Worm (Caenorhabditis elegans) whole organism, mixed stage, embryonic: ENCODE measurements around the gene F12D9.2.

ENCODE experiments used
- M03D4.4 ChIP-seq: sonication (generic microtip); optimal IDR thresholded peaks from 2 replicates; lab custom pipeline; 2017; ENCODE audit warnings: mild to moderate bottlenecking, missing genetic modification characterization, missing compliant biosample characterization
- bed-3 ChIP-seq: fragments of 200-800 bp; sonication (Bioruptor generic); optimal IDR thresholded peaks from 3 replicates; lab custom pipeline; 2018; ENCODE audit warnings: mild to moderate bottlenecking, missing genetic modification characterization, moderate library complexity, missing compliant biosample characterization
- blmp-1 ChIP-seq: fragments of 150-350 bp; optimal IDR thresholded peaks from 2 replicates; lab custom pipeline; 2014; ENCODE audit warnings: missing biosample characterization, missing genetic modification characterization
- ceh-39 ChIP-seq: fragments of 150-350 bp; optimal IDR thresholded peaks from 2 replicates; lab custom pipeline; 2014; ENCODE audit warnings: missing biosample characterization, missing genetic modification characterization
- ceh-43 ChIP-seq: fragments of 200-800 bp; sonication (Bioruptor generic); optimal IDR thresholded peaks from 2 replicates; lab custom pipeline; 2018; ENCODE audit warnings: mild to moderate bottlenecking, missing genetic modification characterization, moderate library complexity, missing compliant biosample characterization
- ceh-83 ChIP-seq: fragments of 200-800 bp; sonication (Bioruptor generic); optimal IDR thresholded peaks from 2 replicates; lab custom pipeline; 2018; ENCODE audit warnings: mild to moderate bottlenecking, missing genetic modification characterization, missing compliant biosample characterization
- ces-1 ChIP-seq: fragments of 150-350 bp; optimal IDR thresholded peaks from 2 replicates; lab custom pipeline; 2014; ENCODE audit warnings: missing biosample characterization, missing genetic modification reagents, missing genetic modification characterization
- cnd-1 ChIP-seq: fragments of 200-800 bp; sonication (Bioruptor generic); optimal IDR thresholded peaks from 2 replicates; lab custom pipeline; 2018; ENCODE audit warnings: mild to moderate bottlenecking, missing genetic modification characterization, missing compliant biosample characterization
- drap-1 ChIP-seq: fragments of 200-800 bp; sonication (Bioruptor generic); optimal IDR thresholded peaks from 3 replicates; lab custom pipeline; 2018; ENCODE audit warnings: mild to moderate bottlenecking, missing genetic modification characterization, missing compliant biosample characterization
- elt-1 ChIP-seq: sonication (generic microtip); optimal IDR thresholded peaks from 2 replicates; lab custom pipeline; 2017; ENCODE audit warnings: missing genetic modification characterization, mild to moderate bottlenecking, missing compliant biosample characterization, antibody characterized with exemption, moderate library complexity, borderline replicate concordance; ENCODE audit not compliant: insufficient read depth
- elt-3 ChIP-seq: fragments of 150-350 bp; optimal IDR thresholded peaks from 2 replicates; lab custom pipeline; 2014; ENCODE audit warnings: missing biosample characterization, missing genetic modification characterization
- flh-1 ChIP-seq: fragments of 200-800 bp; sonication (Bioruptor generic); optimal IDR thresholded peaks from 2 replicates; lab custom pipeline; 2018; ENCODE audit warnings: mild to moderate bottlenecking, missing genetic modification characterization, moderate library complexity, missing compliant biosample characterization
- ham-2 ChIP-seq: fragments of 200-800 bp; sonication (Bioruptor generic); optimal IDR thresholded peaks from 2 replicates; lab custom pipeline; 2018; ENCODE audit warnings: mild to moderate bottlenecking, missing genetic modification characterization, missing compliant biosample characterization
- hlh-1 ChIP-seq: fragments of 150-350 bp; optimal IDR thresholded peaks from 2 replicates; lab custom pipeline; 2014; ENCODE audit warnings: missing biosample characterization, missing genetic modification reagents, missing genetic modification characterization
- lin-13 ChIP-seq: fragments of 150-350 bp; optimal IDR thresholded peaks from 2 replicates; lab custom pipeline; 2014; ENCODE audit warnings: missing biosample characterization, missing genetic modification characterization
- lin-32 ChIP-seq: fragments of 200-800 bp; sonication (Bioruptor generic); optimal IDR thresholded peaks from 2 replicates; lab custom pipeline; 2018; ENCODE audit warnings: mild to moderate bottlenecking, missing genetic modification characterization, missing compliant biosample characterization
- lsy-2 ChIP-seq: fragments of 150-350 bp; optimal IDR thresholded peaks from 2 replicates; lab custom pipeline; 2014; ENCODE audit warnings: missing biosample characterization, missing genetic modification characterization
- mab-5 ChIP-seq: fragments of 150-350 bp; optimal IDR thresholded peaks from 2 replicates; lab custom pipeline; 2014; ENCODE audit warnings: missing biosample characterization, missing genetic modification characterization
- mep-1 ChIP-seq: fragments of 150-350 bp; optimal IDR thresholded peaks from 2 replicates; lab custom pipeline; 2017; ENCODE audit warnings: missing biosample characterization, missing genetic modification reagents, missing genetic modification characterization, inconsistent platforms
- mls-2 ChIP-seq: sonication (generic microtip); optimal IDR thresholded peaks from 2 replicates; lab custom pipeline; 2016; ENCODE audit warnings: mild to moderate bottlenecking, missing genetic modification characterization, moderate library complexity, missing compliant biosample characterization
- nhr-12 ChIP-seq: fragments of 150-350 bp; optimal IDR thresholded peaks from 2 replicates; lab custom pipeline; 2014; ENCODE audit warnings: missing biosample characterization, missing genetic modification characterization
- nhr-2 ChIP-seq: fragments of 150-350 bp; optimal IDR thresholded peaks from 2 replicates; lab custom pipeline; 2014; ENCODE audit warnings: missing biosample characterization, missing genetic modification characterization
- nhr-237 ChIP-seq: fragments of 150-350 bp; optimal IDR thresholded peaks from 2 replicates; lab custom pipeline; 2014; ENCODE audit warnings: missing biosample characterization, missing genetic modification characterization
- nhr-28 ChIP-seq: fragments of 150-350 bp; optimal IDR thresholded peaks from 2 replicates; lab custom pipeline; 2014; ENCODE audit warnings: missing biosample characterization, missing genetic modification characterization
- nhr-76 ChIP-seq: sonication (generic microtip); optimal IDR thresholded peaks from 2 replicates; lab custom pipeline; 2017; ENCODE audit warnings: missing biosample characterization, missing genetic modification characterization
- pha-4 ChIP-seq: fragments of 150-350 bp; optimal IDR thresholded peaks from 2 replicates; lab custom pipeline; 2018; ENCODE audit warnings: missing biosample characterization, missing genetic modification reagents, missing genetic modification characterization
- sem-2 ChIP-seq: fragments of 200-800 bp; sonication (Bioruptor generic); optimal IDR thresholded peaks from 2 replicates; lab custom pipeline; 2018; ENCODE audit warnings: mild to moderate bottlenecking, missing genetic modification characterization, missing compliant biosample characterization
- snpc-4 ChIP-seq: fragments of 150-350 bp; optimal IDR thresholded peaks from 2 replicates; lab custom pipeline; 2014; ENCODE audit warnings: missing biosample characterization, missing genetic modification characterization
- sptf-1 ChIP-seq: sonication (generic microtip); optimal IDR thresholded peaks from 2 replicates; lab custom pipeline; 2017; ENCODE audit warnings: mild to moderate bottlenecking, missing genetic modification characterization, moderate library complexity, missing compliant biosample characterization
- tbx-8 ChIP-seq: fragments of 200-800 bp; sonication (Bioruptor generic); optimal IDR thresholded peaks from 2 replicates; lab custom pipeline; 2018; ENCODE audit warnings: mild to moderate bottlenecking, missing genetic modification characterization, moderate library complexity, missing compliant biosample characterization
- unc-120 ChIP-seq: sonication (generic microtip); optimal IDR thresholded peaks from 2 replicates; lab custom pipeline; 2017; ENCODE audit warnings: missing genetic modification characterization, missing compliant biosample characterization; ENCODE audit not compliant: poor library complexity, severe bottlenecking
- unc-39 ChIP-seq: fragments of 150-350 bp; optimal IDR thresholded peaks from 2 replicates; lab custom pipeline; 2014; ENCODE audit warnings: missing biosample characterization, missing genetic modification characterization
- unc-62 ChIP-seq: fragments of 150-350 bp; optimal IDR thresholded peaks from 2 replicates; lab custom pipeline; 2014; ENCODE audit warnings: missing biosample characterization, missing genetic modification reagents, missing genetic modification characterization
- zip-8 ChIP-seq: fragments of 150-350 bp; optimal IDR thresholded peaks from 2 replicates; lab custom pipeline; 2014; ENCODE audit warnings: missing biosample characterization, missing genetic modification characterization
- ztf-11 ChIP-seq: fragments of 150-350 bp; optimal IDR thresholded peaks from 2 replicates; lab custom pipeline; 2014; ENCODE audit warnings: missing biosample characterization, missing genetic modification characterization

F12D9.2 gene

ce11 chrX:8608756-8609155 is 38.1 kb downstream of the F12D9.2 start:
- TF ChIP-seq mab-5 (tag; lab: Kevin White, UChicago) (no peak), ztf-11 (tag; lab: Kevin White, UChicago) (no peak), mep-1 (tag; lab: Kevin White, UChicago) (no peak), nhr-2 (tag; lab: Kevin White, UChicago) (no peak), flh-1 (GFP tag; lab: Kevin White, UChicago) (no peak), elt-3 (tag; lab: Kevin White, UChicago) (no peak), ceh-43 (GFP tag; lab: Kevin White, UChicago) (no peak), hlh-1 (tag; lab: Kevin White, UChicago) (no peak), M03D4.4 (tag; lab: Kevin White, UChicago) (no peak), sem-2 (no peak), mls-2 (tag; lab: Kevin White, UChicago) (no peak), elt-1 (tag; lab: Kevin White, UChicago) (no peak), bed-3 (GFP tag; lab: Kevin White, UChicago) (no peak), nhr-12 (tag; lab: Kevin White, UChicago) (no peak), unc-62 (no peak)

- peak; percentile 37 for TF ChIP-seq hlh-1 (tag; lab: Kevin White, UChicago)
- TF ChIP-seq nhr-76 (tag; lab: Kevin White, UChicago) = no peak
- TF ChIP-seq pha-4 (tag; lab: Kevin White, UChicago) = peak; percentile 63
- TF ChIP-seq sem-2 = no peak
- TF ChIP-seq bed-3 (GFP tag; lab: Kevin White, UChicago) = no peak
- peak; percentile 1 for TF ChIP-seq lin-13
- peak; percentile 27 for TF ChIP-seq mep-1 (tag; lab: Kevin White, UChicago)
- TF ChIP-seq ceh-39 (tag; lab: Kevin White, UChicago) = peak; percentile 81
Measured at ce11 chrX:8605005-8605404, 41.9 kb downstream of the F12D9.2 start, which contains the start of the genes H35N09.2 and H35N09.1. Gene H35N09.2, minus strand, starts transcription at chrX:8605058. Gene H35N09.1, plus strand, starts transcription at chrX:8605339.

- no peak for TF ChIP-seq sem-2
- TF ChIP-seq unc-62 = no peak
- TF ChIP-seq nhr-76 (tag; lab: Kevin White, UChicago) = no peak
- no peak for TF ChIP-seq flh-1 (GFP tag; lab: Kevin White, UChicago)
- TF ChIP-seq cnd-1 (tag; lab: Kevin White, UChicago) = no peak
- TF ChIP-seq M03D4.4 (tag; lab: Kevin White, UChicago) = no peak
- TF ChIP-seq elt-3 (tag; lab: Kevin White, UChicago) = no peak
- no peak for TF ChIP-seq lsy-2 (tag; lab: Kevin White, UChicago)
- no peak for TF ChIP-seq mab-5 (tag; lab: Kevin White, UChicago)
- TF ChIP-seq hlh-1 (tag; lab: Kevin White, UChicago) = no peak
- no peak for TF ChIP-seq lin-32 (GFP tag; lab: Kevin White, UChicago)
- no peak for TF ChIP-seq blmp-1 (tag; lab: Kevin White, UChicago)
Measured at ce11 chrX:8604160-8604559, 42.7 kb downstream of the F12D9.2 start.

ce11 chrX:8602722-8603427 is 44.0 kb downstream of the F12D9.2 start:
- no peak for TF ChIP-seq ceh-39 (tag; lab: Kevin White, UChicago)
- TF ChIP-seq nhr-2 (tag; lab: Kevin White, UChicago) = no peak
- no peak for TF ChIP-seq hlh-1 (tag; lab: Kevin White, UChicago)
- no peak for TF ChIP-seq tbx-8 (GFP tag; lab: Kevin White, UChicago)
- no peak for TF ChIP-seq nhr-12 (tag; lab: Kevin White, UChicago)
- TF ChIP-seq mep-1 (tag; lab: Kevin White, UChicago) = no peak
- TF ChIP-seq unc-39 = no peak
- TF ChIP-seq lsy-2 (tag; lab: Kevin White, UChicago) = no peak
- peak; percentile 21 for TF ChIP-seq unc-120 (tag; lab: Kevin White, UChicago)
- TF ChIP-seq blmp-1 (tag; lab: Kevin White, UChicago) = no peak
- TF ChIP-seq zip-8 = no peak
- TF ChIP-seq cnd-1 (tag; lab: Kevin White, UChicago) = no peak
- TF ChIP-seq M03D4.4 (tag; lab: Kevin White, UChicago) = peak; percentile 62
- no peak for TF ChIP-seq nhr-28 (tag; lab: Kevin White, UChicago)
- TF ChIP-seq ztf-11 (tag; lab: Kevin White, UChicago) = no peak
- TF ChIP-seq ceh-43 (GFP tag; lab: Kevin White, UChicago) = peak; percentile 55
- no peak for TF ChIP-seq ham-2
- peak; percentile 53 for TF ChIP-seq mls-2 (tag; lab: Kevin White, UChicago)
- no peak for TF ChIP-seq nhr-76 (tag; lab: Kevin White, UChicago)
- peak; percentile 63 for TF ChIP-seq ceh-83 (GFP tag; lab: Kevin White, UChicago)
- no peak for TF ChIP-seq flh-1 (GFP tag; lab: Kevin White, UChicago)
- no peak for TF ChIP-seq unc-62
- TF ChIP-seq sptf-1 (tag; lab: Kevin White, UChicago) = peak; percentile 79
- TF ChIP-seq elt-3 (tag; lab: Kevin White, UChicago) = no peak
- TF ChIP-seq sem-2 = no peak
- TF ChIP-seq bed-3 (GFP tag; lab: Kevin White, UChicago) = no peak
- no peak for TF ChIP-seq drap-1 (GFP tag; lab: Kevin White, UChicago)
- no peak for TF ChIP-seq pha-4 (tag; lab: Kevin White, UChicago)
- TF ChIP-seq ces-1 (GFP tag; lab: Kevin White, UChicago) = no peak
- no peak for TF ChIP-seq mab-5 (tag; lab: Kevin White, UChicago)
- no peak for TF ChIP-seq snpc-4 (tag; lab: Kevin White, UChicago)
- no peak for TF ChIP-seq nhr-237 (tag; lab: Kevin White, UChicago)
- TF ChIP-seq lin-13 = no peak
- TF ChIP-seq, all 35 proteins: peak for 6
